Fruit fly (Drosophila melanogaster): ENCODE results near the gene CG12877.

Gene CG12877

DNA sequence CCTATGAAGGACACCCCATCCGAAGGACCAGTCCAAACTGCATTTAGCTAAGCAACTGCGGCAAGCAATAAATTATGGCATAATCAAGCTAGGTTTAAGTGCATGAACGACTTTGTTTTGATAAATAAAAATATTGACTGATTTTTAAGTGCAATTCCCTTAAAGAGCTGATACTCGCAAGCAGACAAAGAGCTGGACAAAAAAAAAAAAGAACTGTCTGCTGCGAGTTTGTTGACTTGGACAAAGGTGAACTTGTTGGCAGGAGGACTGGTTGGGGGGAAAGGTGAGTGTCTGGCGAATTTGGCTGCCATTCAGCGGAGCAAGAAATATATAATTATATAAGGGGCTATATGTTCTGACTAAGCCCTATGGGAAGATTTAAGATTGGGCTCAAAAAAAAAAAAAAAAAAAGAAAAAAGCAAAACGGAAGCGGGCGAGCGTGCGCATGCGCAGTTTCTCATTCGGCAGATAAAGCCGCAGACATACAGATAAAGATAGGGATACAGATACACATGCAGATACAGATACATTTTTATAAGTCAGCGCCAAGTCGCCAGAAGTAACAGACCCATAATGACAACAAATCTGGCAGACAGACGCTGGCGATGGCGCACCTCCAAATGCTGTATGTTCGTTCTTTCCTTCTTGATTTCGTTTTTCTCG is 14.1 kb upstream of the CG12877 start:
- TF ChIP-seq usp (GFP tag; optimal IDR thresholded peaks at IDR 0.05) (no peak), Dll (optimal IDR thresholded peaks at IDR 0.05) (no peak), psq (optimal IDR thresholded peaks at IDR 0.05) (no peak), pan (optimal IDR thresholded peaks at IDR 0.05) (no peak), CG8478 (optimal IDR thresholded peaks at IDR 0.05) (no peak), EcR (GFP tag; optimal IDR thresholded peaks at IDR 0.05) (no peak)

DNA sequence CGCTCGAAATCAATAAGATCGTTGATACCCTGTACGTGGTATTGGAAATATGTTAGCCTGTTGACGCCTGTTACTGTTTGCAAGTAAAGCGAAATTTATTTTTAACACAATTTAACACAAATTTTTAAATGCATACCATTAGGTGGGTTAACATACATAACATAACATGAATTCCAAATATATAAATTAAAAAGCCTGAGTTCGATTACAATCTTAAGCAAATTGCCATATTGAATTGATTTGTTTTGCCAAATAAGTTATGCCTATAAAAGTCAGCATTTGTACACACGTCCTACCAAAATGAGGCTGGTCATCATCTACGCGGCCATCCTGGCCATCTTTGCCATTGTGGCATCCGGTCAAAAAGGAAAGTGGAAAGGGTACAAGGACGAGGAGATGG is 12.9 kb upstream of the CG12877 start, which contains the start of gene CG43319:
Gene CG43319, plus strand, starts transcription at position 301 of the 400 bp plus-strand sequence.
- no peak for TF ChIP-seq Dll (optimal IDR thresholded peaks at IDR 0.05)
- no peak for TF ChIP-seq usp (GFP tag; optimal IDR thresholded peaks at IDR 0.05)
- TF ChIP-seq CG8478 (optimal IDR thresholded peaks at IDR 0.05): no peak
- peak; percentile 61 for TF ChIP-seq pan (optimal IDR thresholded peaks at IDR 0.05)

- no peak for TF ChIP-seq psq (optimal IDR thresholded peaks at IDR 0.05)
- no peak for TF ChIP-seq pan (optimal IDR thresholded peaks at IDR 0.05)
- TF ChIP-seq Dll (optimal IDR thresholded peaks at IDR 0.05): no peak
- TF ChIP-seq CG8478 (optimal IDR thresholded peaks at IDR 0.05): no peak
- no peak for TF ChIP-seq EcR (GFP tag; optimal IDR thresholded peaks at IDR 0.05)
- no peak for TF ChIP-seq usp (GFP tag; optimal IDR thresholded peaks at IDR 0.05)
Measured at dm6 chr3R:27694583-27694982, 12.3 kb upstream of the CG12877 start, which contains the start of gene Acp98AB. Gene Acp98AB, plus strand, starts transcription at chr3R:27694883.

DNA sequence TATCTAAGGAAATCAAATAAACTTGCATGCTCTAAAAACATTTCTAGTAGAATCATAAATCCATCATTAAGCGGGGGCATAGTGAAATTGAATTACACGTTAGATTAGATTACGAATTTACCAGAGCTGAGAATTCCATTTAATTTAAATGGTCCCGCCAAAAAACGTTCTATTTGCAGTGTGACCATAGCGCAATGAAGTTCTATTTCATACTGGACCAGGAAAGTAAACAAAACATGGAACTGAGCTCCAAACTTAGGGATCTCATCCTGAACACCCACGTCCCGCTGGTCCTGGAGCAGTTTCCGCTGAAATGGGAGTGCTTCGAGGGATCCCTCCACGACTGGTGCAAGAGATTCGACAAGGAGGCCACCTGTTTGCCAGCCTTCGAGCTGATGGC is 11.9 kb upstream of the CG12877 start, which contains the start of gene HSPBAP1:
Gene HSPBAP1, plus strand, starts transcription at position 217 of the 400 bp plus-strand sequence.
- TF ChIP-seq EcR (GFP tag; optimal IDR thresholded peaks at IDR 0.05) (no peak), Dll (optimal IDR thresholded peaks at IDR 0.05) (no peak), psq (optimal IDR thresholded peaks at IDR 0.05) (no peak), pan (optimal IDR thresholded peaks at IDR 0.05) (no peak), CG8478 (optimal IDR thresholded peaks at IDR 0.05) (no peak), usp (GFP tag; optimal IDR thresholded peaks at IDR 0.05) (no peak)

- TF ChIP-seq usp (GFP tag; optimal IDR thresholded peaks at IDR 0.05) (no peak), psq (optimal IDR thresholded peaks at IDR 0.05) (no peak), EcR (GFP tag; optimal IDR thresholded peaks at IDR 0.05) (no peak), Dll (optimal IDR thresholded peaks at IDR 0.05) (no peak), pan (optimal IDR thresholded peaks at IDR 0.05) (no peak), CG8478 (optimal IDR thresholded peaks at IDR 0.05) (no peak)
Measured at dm6 chr3R:27699540-27700228, 7.2 kb upstream of the CG12877 start, which contains the start of gene ALiX. Gene ALiX, minus strand, starts transcription at chr3R:27700110.

- no peak for TF ChIP-seq Dll (optimal IDR thresholded peaks at IDR 0.05)
- TF ChIP-seq pan (optimal IDR thresholded peaks at IDR 0.05): no peak
- no peak for TF ChIP-seq psq (optimal IDR thresholded peaks at IDR 0.05)
- TF ChIP-seq EcR (GFP tag; optimal IDR thresholded peaks at IDR 0.05): no peak
- no peak for TF ChIP-seq CG8478 (optimal IDR thresholded peaks at IDR 0.05)
- no peak for TF ChIP-seq usp (GFP tag; optimal IDR thresholded peaks at IDR 0.05)
Measured at dm6 chr3R:27700229-27700573, 6.7 kb upstream of the CG12877 start, which contains the start of gene btz. Gene btz, plus strand, starts transcription at chr3R:27700361.

- TF ChIP-seq pan (optimal IDR thresholded peaks at IDR 0.05) (no peak), EcR (GFP tag; optimal IDR thresholded peaks at IDR 0.05) (no peak)
Measured at dm6 chr3R:27706039-27706580, 790 bp upstream of the CG12877 start.

DNA sequence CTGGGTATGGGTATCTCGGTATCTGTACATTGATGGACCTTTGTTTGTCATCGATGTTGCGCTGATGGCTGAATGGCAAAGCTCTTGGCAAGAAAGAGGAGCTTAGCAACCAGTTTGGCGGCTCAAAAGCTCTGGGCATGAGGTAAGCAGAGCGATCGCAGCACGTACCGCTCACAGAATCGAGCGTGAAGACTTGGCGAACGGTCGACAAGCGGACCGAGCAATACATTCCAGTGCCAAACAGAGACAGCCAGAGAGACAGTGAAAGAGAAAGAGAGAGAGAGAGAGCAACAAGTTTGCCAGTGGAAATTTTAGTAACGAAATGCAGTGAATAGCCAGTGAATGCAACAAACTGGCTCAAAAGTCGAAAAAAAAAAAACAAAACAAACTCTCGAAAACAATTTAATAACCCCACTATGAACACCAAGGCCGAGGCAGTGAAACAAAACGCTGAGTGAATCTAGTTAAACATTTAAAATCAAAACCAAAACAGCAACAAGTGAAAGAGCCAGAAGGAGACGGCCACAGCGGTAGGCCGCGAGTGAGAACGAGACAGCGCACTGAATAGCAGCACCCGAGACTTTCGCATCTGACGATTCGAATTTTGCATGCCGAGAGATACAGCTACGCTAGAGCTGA is 29.6 kb downstream of the CG12877 start, which contains the start of gene Ets98B:
Gene Ets98B, plus strand, starts transcription at position 172 of the 639 bp plus-strand sequence.
- peak; percentile 60 for TF ChIP-seq CG8478 (optimal IDR thresholded peaks at IDR 0.05)
- no peak for TF ChIP-seq pan (optimal IDR thresholded peaks at IDR 0.05)

DNA sequence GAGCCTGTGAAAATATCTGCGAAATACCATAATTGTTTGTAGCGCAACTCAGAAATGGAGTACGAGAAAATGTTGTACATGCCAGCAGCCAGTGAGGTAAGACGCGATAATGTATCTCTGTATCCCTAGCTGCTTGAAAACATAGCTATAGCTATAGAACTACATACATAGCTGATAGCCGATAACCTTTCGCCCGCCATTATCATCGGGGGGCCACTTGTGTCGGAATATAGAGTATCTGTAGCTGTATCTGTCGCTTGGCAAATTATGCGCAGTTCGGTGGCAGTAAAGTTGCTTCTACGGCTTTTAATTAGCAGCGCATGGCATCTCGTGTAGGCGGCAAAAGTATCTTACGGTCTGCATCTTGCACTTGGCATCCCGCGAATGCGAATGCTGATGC is 30.1 kb downstream of the CG12877 start:
- TF ChIP-seq pan (optimal IDR thresholded peaks at IDR 0.05) (no peak), CG8478 (optimal IDR thresholded peaks at IDR 0.05) (no peak), Dll (optimal IDR thresholded peaks at IDR 0.05) (no peak), usp (GFP tag; optimal IDR thresholded peaks at IDR 0.05) (no peak), EcR (GFP tag; optimal IDR thresholded peaks at IDR 0.05) (no peak), psq (optimal IDR thresholded peaks at IDR 0.05) (no peak)

DNA sequence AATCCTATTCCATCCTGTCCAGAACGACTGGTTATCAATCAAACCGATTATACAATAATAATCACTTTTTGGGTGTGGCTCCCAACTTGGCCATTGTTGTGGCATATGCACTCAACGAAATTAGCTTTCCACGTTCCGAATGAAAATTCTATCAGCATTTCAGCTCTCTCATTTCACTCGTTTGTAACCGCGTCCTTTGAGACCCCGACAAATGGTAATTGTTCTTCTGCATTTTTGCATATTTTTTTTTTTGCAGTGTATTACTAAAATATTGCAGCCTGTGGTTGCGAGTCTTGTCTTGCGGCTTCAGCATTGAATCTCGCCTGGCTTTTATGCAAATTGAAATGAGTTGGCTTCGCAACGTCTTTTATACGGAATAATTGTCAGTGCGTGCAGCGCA is 31.4 kb downstream of the CG12877 start:
- TF ChIP-seq Dll (optimal IDR thresholded peaks at IDR 0.05) (no peak), psq (optimal IDR thresholded peaks at IDR 0.05) (no peak), CG8478 (optimal IDR thresholded peaks at IDR 0.05) (no peak), pan (optimal IDR thresholded peaks at IDR 0.05) (no peak), EcR (GFP tag; optimal IDR thresholded peaks at IDR 0.05) (peak in 1 of 2 experiments; percentile 5)

- no peak for TF ChIP-seq CG8478 (optimal IDR thresholded peaks at IDR 0.05)
- TF ChIP-seq usp (GFP tag; optimal IDR thresholded peaks at IDR 0.05): no peak
Measured at dm6 chr3R:27739999-27740398, 33.1 kb downstream of the CG12877 start.

DNA sequence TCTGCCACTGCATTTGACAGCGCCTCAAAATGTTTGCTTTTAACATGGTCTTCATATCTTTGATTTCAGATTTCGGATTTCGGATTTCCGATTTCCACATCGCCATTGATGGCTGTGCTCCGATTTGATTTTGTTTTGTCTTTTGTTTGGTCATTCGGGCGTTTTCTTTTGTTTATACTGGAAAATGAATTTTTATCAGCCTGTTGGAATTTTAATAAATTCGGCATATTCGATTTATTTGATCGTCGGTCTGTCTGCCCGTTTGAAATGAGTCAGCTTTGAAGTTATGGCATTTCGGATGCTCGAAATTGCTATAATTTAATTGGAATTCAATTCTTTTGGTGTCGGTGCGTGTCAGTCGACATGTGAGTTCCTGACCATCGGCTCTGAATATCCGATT is 33.8 kb downstream of the CG12877 start:
- TF ChIP-seq usp (GFP tag; optimal IDR thresholded peaks at IDR 0.05) (no peak), CG8478 (optimal IDR thresholded peaks at IDR 0.05) (no peak), pan (optimal IDR thresholded peaks at IDR 0.05) (no peak), Dll (optimal IDR thresholded peaks at IDR 0.05) (no peak), psq (optimal IDR thresholded peaks at IDR 0.05) (no peak), EcR (GFP tag; optimal IDR thresholded peaks at IDR 0.05) (no peak)
